Worm (Caenorhabditis elegans): Measurements from ENCODE around the gene srh-24.
A peak's percentile ranks its signal among the peaks of the same experiment; 100 is the strongest.

Gene srh-24

ce11 chrV:13960916-13961315 is at the start of gene srh-24:
Gene srh-24, minus strand, starts transcription at chrV:13961016.
- TF ChIP-seq C06A6.2 (GFP tag; conservative IDR thresholded peaks at IDR 0.05) (no peak), egl-44 (GFP tag; IDR thresholded peaks at IDR 0.05) (0 out of 2 replicates have a peak, but pooled peaks have one; percentile 14)

- TF ChIP-seq ztf-6 (GFP tag; IDR thresholded peaks at IDR 0.05) (no peak), lsy-27 (tag; optimal IDR thresholded peaks at IDR 0.05; ENCODE audit: borderline replicate concordance, insufficient read depth) (no peak), aptf-2 (GFP tag; conservative IDR thresholded peaks at IDR 0.05) (no peak), F57A8.1 (GFP tag; optimal IDR thresholded peaks at IDR 0.05) (no peak), die-1 (tag; optimal IDR thresholded peaks at IDR 0.05) (no peak), hrde-1 (tag; optimal IDR thresholded peaks at IDR 0.05; ENCODE audit: borderline replicate concordance) (no peak)
Observed at ce11 chrV:14010021-14010420, 49.2 kb upstream of the srh-24 start.

- peak; percentile 41 for TF ChIP-seq rcor-1 (GFP tag; IDR thresholded peaks at IDR 0.05)
- no peak for TF ChIP-seq B0261.1 (tag; optimal IDR thresholded peaks at IDR 0.05)
- no peak for TF ChIP-seq ccch-3 (GFP tag; optimal IDR thresholded peaks at IDR 0.05)
- TF ChIP-seq ztf-18 (tag; optimal IDR thresholded peaks at IDR 0.05): peak; percentile 37
- TF ChIP-seq F57C9.4 (tag; optimal IDR thresholded peaks at IDR 0.05): no peak
- peak; percentile 36 for TF ChIP-seq lin-40 (tag; optimal IDR thresholded peaks at IDR 0.05)
- TF ChIP-seq let-526 (GFP tag; IDR thresholded peaks at IDR 0.05): no peak
- 0 out of 2 replicates have a peak, but pooled peaks have one; percentile 27 for TF ChIP-seq C17E4.6 (GFP tag; IDR thresholded peaks at IDR 0.05)
- TF ChIP-seq K12H6.12 (tag; optimal IDR thresholded peaks at IDR 0.05): no peak
- TF ChIP-seq lin-54 (GFP tag; optimal IDR thresholded peaks at IDR 0.05): peak; percentile 43
- no peak for TF ChIP-seq lir-1 (GFP tag; conservative IDR thresholded peaks at IDR 0.05)
- TF ChIP-seq Y67H2A.10 (GFP tag; conservative IDR thresholded peaks at IDR 0.05): no peak
- TF ChIP-seq ztf-26 (tag; optimal IDR thresholded peaks at IDR 0.05): peak; percentile 47
- TF ChIP-seq egl-44 (GFP tag; IDR thresholded peaks at IDR 0.05): no peak
- peak; percentile 65; the same call in 1 of the 2 replicates for TF ChIP-seq Y56A3A.18 (GFP tag; IDR thresholded peaks at IDR 0.05)
- no peak for TF ChIP-seq ets-4 (GFP tag; optimal IDR thresholded peaks at IDR 0.05)
- TF ChIP-seq hmg-1.2 (GFP tag; IDR thresholded peaks at IDR 0.05): peak; percentile 8; the same call in 1 of the 2 replicates
- TF ChIP-seq ekl-4 (GFP tag; IDR thresholded peaks at IDR 0.05): peak; percentile 40; the same call in 1 of the 2 replicates
- peak; percentile 30 for TF ChIP-seq die-1 (tag; optimal IDR thresholded peaks at IDR 0.05)
- no peak for TF ChIP-seq mxl-1 (tag; optimal IDR thresholded peaks at IDR 0.05)
- no peak for TF ChIP-seq Y53F4B.3 (GFP tag; IDR thresholded peaks at IDR 0.05)
- TF ChIP-seq cebp-2 (GFP tag; IDR thresholded peaks at IDR 0.05): no peak
- TF ChIP-seq nfya-1 (tag; optimal IDR thresholded peaks at IDR 0.05; ENCODE audit: borderline replicate concordance, insufficient read depth): no peak
- no peak for TF ChIP-seq ztf-3 (GFP tag; optimal IDR thresholded peaks at IDR 0.05)
- peak; percentile 63 for TF ChIP-seq madf-6 (GFP tag; IDR thresholded peaks at IDR 0.05)
- no peak for TF ChIP-seq snpc-4 (GFP tag; optimal IDR thresholded peaks at IDR 0.05)
- TF ChIP-seq snpc-4 (tag; optimal IDR thresholded peaks at IDR 0.05): peak in 1 of 4 experiments; percentile 24
- no peak for TF ChIP-seq ceh-58 (GFP tag; IDR thresholded peaks at IDR 0.05)
- TF ChIP-seq ama-1 (optimal IDR thresholded peaks at IDR 0.05): no peak
- peak; percentile 32 to 69 for TF ChIP-seq ama-1 (GFP tag; optimal IDR thresholded peaks at IDR 0.05)
- TF ChIP-seq madf-3 (GFP tag; IDR thresholded peaks at IDR 0.05): peak; percentile 72; the same call in 1 of the 2 replicates
- TF ChIP-seq sdz-38 (tag; optimal IDR thresholded peaks at IDR 0.05): no peak
- TF ChIP-seq dpl-1 (GFP tag; optimal IDR thresholded peaks at IDR 0.05): no peak
- TF ChIP-seq mcd-1 (GFP tag; IDR thresholded peaks at IDR 0.05): peak; percentile 42; the same call in 1 of the 2 replicates
- TF ChIP-seq nhr-80 (tag; optimal IDR thresholded peaks at IDR 0.05): peak; percentile 88
- TF ChIP-seq B0336.3 (GFP tag; IDR thresholded peaks at IDR 0.05): peak; percentile 48
- peak; percentile 62; the same call in 1 of the 2 replicates for TF ChIP-seq nfyb-1 (GFP tag; IDR thresholded peaks at IDR 0.05)
- peak; percentile 22 for TF ChIP-seq madf-10 (tag; optimal IDR thresholded peaks at IDR 0.05)
- no peak for TF ChIP-seq mes-4 (tag; optimal IDR thresholded peaks at IDR 0.05)
- no peak for TF ChIP-seq tbp1 (GFP tag; optimal IDR thresholded peaks at IDR 0.05)
Observed at ce11 chrV:14008353-14008859, 47.6 kb upstream of the srh-24 start.

Measured in whole organism, young adult.